Worm (Caenorhabditis elegans): ENCODE results near the gene F28C6.10.
A peak's percentile ranks its signal among the peaks of the same experiment; 100 is the strongest.

Gene F28C6.10

ce11 chrII:8561227-8561626 is 46.5 kb upstream of the F28C6.10 start, which contains the start of gene iff-2 (continued):
- TF ChIP-seq Y116A8C.19 (tag; optimal IDR thresholded peaks at IDR 0.05; ENCODE audit: borderline replicate concordance) (no peak), snu-23 (GFP tag; optimal IDR thresholded peaks at IDR 0.05) (peak; percentile 100), hlh-4 (tag; optimal IDR thresholded peaks at IDR 0.05) (no peak), elt-2 (tag; optimal IDR thresholded peaks at IDR 0.05) (peak; percentile 94), xbp-1 (tag; optimal IDR thresholded peaks at IDR 0.05) (peak; percentile 99), unc-62 (GFP tag; optimal IDR thresholded peaks at IDR 0.05) (peak; percentile 86), ceh-90 (tag; optimal IDR thresholded peaks at IDR 0.05) (peak; percentile 9), C34B4.2 (tag; optimal IDR thresholded peaks at IDR 0.05) (peak; percentile 65), isw-1 (GFP tag; IDR thresholded peaks at IDR 0.05) (peak; percentile 99), mep-1 (tag; optimal IDR thresholded peaks at IDR 0.05) (peak; percentile 99), hpl-2 (GFP tag; optimal IDR thresholded peaks at IDR 0.05) (peak; percentile 99), swsn-7 (tag; optimal IDR thresholded peaks at IDR 0.05) (peak; percentile 99), tbx-2 (tag; optimal IDR thresholded peaks at IDR 0.05) (peak; percentile 99), egl-13 (tag; optimal IDR thresholded peaks at IDR 0.05) (peak; percentile 98), dpl-1 (GFP tag; optimal IDR thresholded peaks at IDR 0.05) (peak; percentile 94 to 97 (median 95)), pax-3 (tag; optimal IDR thresholded peaks at IDR 0.05) (peak; percentile 98), nhr-237 (tag; optimal IDR thresholded peaks at IDR 0.05) (peak; percentile 99), ztf-11 (tag; optimal IDR thresholded peaks at IDR 0.05) (peak in 1 of 2 experiments; percentile 96), nhr-85 (tag) (peak; percentile 100), nhr-71 (tag; optimal IDR thresholded peaks at IDR 0.05) (peak; percentile 100), aly-2 (tag; optimal IDR thresholded peaks at IDR 0.05) (peak; percentile 93), ceh-8 (GFP tag; optimal IDR thresholded peaks at IDR 0.05) (peak; percentile 95), lir-3 (tag; optimal IDR thresholded peaks at IDR 0.05; ENCODE audit: poor library complexity) (peak; percentile 95), sup-37 (GFP tag; optimal IDR thresholded peaks at IDR 0.05) (peak; percentile 94), zag-1 (tag; optimal IDR thresholded peaks at IDR 0.05) (peak; percentile 69), nhr-12 (tag; optimal IDR thresholded peaks at IDR 0.05) (no peak), unc-98 (GFP tag; IDR thresholded peaks at IDR 0.05) (peak; percentile 83; the same call in 1 of the 2 replicates), nhr-76 (tag; optimal IDR thresholded peaks at IDR 0.05) (peak; percentile 86), aha-1 (tag; optimal IDR thresholded peaks at IDR 0.05) (peak; percentile 98), ztf-4 (tag; optimal IDR thresholded peaks at IDR 0.05) (peak; percentile 99), zip-4 (GFP tag; optimal IDR thresholded peaks at IDR 0.05) (peak; percentile 91), mdl-1 (tag; optimal IDR thresholded peaks at IDR 0.05) (peak; percentile 90 to 100), unc-30 (tag; optimal IDR thresholded peaks at IDR 0.05) (no peak), unc-86 (tag; optimal IDR thresholded peaks at IDR 0.05) (peak; percentile 99), nhr-84 (tag; optimal IDR thresholded peaks at IDR 0.05) (no peak), fkh-8 (tag; optimal IDR thresholded peaks at IDR 0.05) (peak; percentile 100), skn-1 (tag; optimal IDR thresholded peaks at IDR 0.05) (peak; percentile 98), sptf-1 (tag; optimal IDR thresholded peaks at IDR 0.05) (no peak), C16A3.4 (tag; optimal IDR thresholded peaks at IDR 0.05) (peak; percentile 100), vab-15 (tag; optimal IDR thresholded peaks at IDR 0.05) (peak; percentile 99), ces-1 (GFP tag; optimal IDR thresholded peaks at IDR 0.05) (no peak), ceh-82 (tag; optimal IDR thresholded peaks at IDR 0.05) (peak; percentile 99), elt-3 (tag; optimal IDR thresholded peaks at IDR 0.05) (peak; percentile 100), lin-15B (tag; optimal IDR thresholded peaks at IDR 0.05) (peak; percentile 100), lin-35 (GFP tag; optimal IDR thresholded peaks at IDR 0.05) (peak; percentile 97 to 99), lin-14 (GFP tag; optimal IDR thresholded peaks at IDR 0.05) (peak; percentile 100), ama-1 (optimal IDR thresholded peaks at IDR 0.05) (peak; percentile 91), nhr-77 (tag; optimal IDR thresholded peaks at IDR 0.05) (peak; percentile 100), hlh-17 (GFP tag; optimal IDR thresholded peaks at IDR 0.05; ENCODE audit: borderline replicate concordance) (no peak), nhr-11 (tag; optimal IDR thresholded peaks at IDR 0.05) (peak; percentile 93), pag-3 (tag; optimal IDR thresholded peaks at IDR 0.05; ENCODE audit: borderline replicate concordance, insufficient read depth) (peak; percentile 69), mef-2 (tag; optimal IDR thresholded peaks at IDR 0.05) (peak; percentile 97), unc-130 (tag; optimal IDR thresholded peaks at IDR 0.05) (peak; percentile 99)
